Fruit fly (Drosophila melanogaster) whole organism, embryonic: Measurements from ENCODE around the gene wuho.
A peak's percentile ranks its signal among the peaks of the same experiment; 100 is the strongest.

Experiments
- Abd-B ChIP-seq: fragments of 200-800 bp; sonication (Bioruptor generic); optimal IDR thresholded peaks from 2 replicates; lab custom pipeline; 2018; ENCODE audit warnings: missing biosample characterization, mild to moderate bottlenecking, missing genetic modification characterization, moderate library complexity
- Adf1 ChIP-seq: fragments of 200-800 bp; sonication (Bioruptor generic); IDR thresholded peaks from 2 replicates; pipeline ENCODE4 v1.3.6; 2022; ENCODE audit warnings: missing biosample characterization, missing genetic modification characterization
- B-H2 ChIP-seq: fragments of 200-800 bp; sonication (Bioruptor generic); optimal IDR thresholded peaks from 2 replicates; lab custom pipeline; 2018; ENCODE audit warnings: missing biosample characterization, mild to moderate bottlenecking, missing genetic modification characterization
- C15 ChIP-seq: fragments of 200-800 bp; sonication (Bioruptor generic); IDR thresholded peaks from 3 replicates; pipeline ENCODE4 v1.3.6; 2022; ENCODE audit warnings: missing biosample characterization, missing genetic modification characterization
- CG10267 ChIP-seq: fragments of 200-800 bp; sonication (Bioruptor generic); optimal IDR thresholded peaks from 2 replicates; lab custom pipeline; 2018; ENCODE audit warnings: missing biosample characterization, mild to moderate bottlenecking, missing genetic modification characterization, moderate library complexity
- CG10366 ChIP-seq: fragments of 200-800 bp; sonication (Bioruptor generic); IDR thresholded peaks from 2 replicates; pipeline ENCODE4 v1.3.6; 2022; ENCODE audit warnings: missing biosample characterization, missing genetic modification characterization
- CG10959 ChIP-seq: fragments of 200-800 bp; sonication (Bioruptor generic); IDR thresholded peaks from 2 replicates; pipeline ENCODE4 v1.3.6; 2022; ENCODE audit warnings: missing biosample characterization, missing genetic modification characterization
- CG13123 ChIP-seq: fragments of 200-800 bp; sonication (Bioruptor generic); optimal IDR thresholded peaks from 2 replicates; lab custom pipeline; 2016; ENCODE audit warnings: missing biosample characterization, missing genetic modification characterization
- CG13287 ChIP-seq: fragments of 200-800 bp; sonication (Bioruptor generic); IDR thresholded peaks from 2 replicates; pipeline ENCODE4 v1.3.6; 2022; ENCODE audit warnings: missing biosample characterization, missing genetic modification characterization; ENCODE audit not compliant: partially characterized antibody
- CG15073 ChIP-seq: fragments of 200-800 bp; sonication (Bioruptor generic); optimal IDR thresholded peaks from 2 replicates; lab custom pipeline; 2016; ENCODE audit warnings: missing biosample characterization, missing genetic modification characterization
- CG15514 ChIP-seq: fragments of 200-800 bp; sonication (Bioruptor generic); optimal IDR thresholded peaks from 3 replicates; lab custom pipeline; 2017; ENCODE audit warnings: missing biosample characterization, missing genetic modification characterization, mild to moderate bottlenecking, moderate library complexity, missing genetic modification reagents
- CG1602 ChIP-seq: fragments of 200-800 bp; sonication (Bioruptor generic); optimal IDR thresholded peaks from 3 replicates; lab custom pipeline; 2016; ENCODE audit warnings: missing biosample characterization, missing genetic modification characterization
- CG16813 ChIP-seq: fragments of 200-800 bp; sonication (Bioruptor generic); IDR thresholded peaks from 3 replicates; pipeline ENCODE4 v1.3.6; 2022; ENCODE audit warnings: missing biosample characterization, missing genetic modification characterization; ENCODE audit not compliant: partially characterized antibody
- CG17361 ChIP-seq: fragments of 200-800 bp; sonication (Bioruptor generic); IDR thresholded peaks from 3 replicates; pipeline ENCODE4 v1.3.6; 2022; ENCODE audit warnings: missing biosample characterization, missing genetic modification characterization
- CG1832 ChIP-seq: fragments of 200-800 bp; sonication (Bioruptor generic); optimal IDR thresholded peaks from 2 replicates; lab custom pipeline; 2017; ENCODE audit warnings: missing biosample characterization, mild to moderate bottlenecking, missing genetic modification characterization, inconsistent platforms
- CG18764 ChIP-seq: fragments of 200-800 bp; sonication (Bioruptor generic); optimal IDR thresholded peaks from 3 replicates; lab custom pipeline; 2016; ENCODE audit warnings: missing biosample characterization, missing genetic modification characterization
- CG2129 ChIP-seq: fragments of 200-800 bp; sonication (Bioruptor generic); IDR thresholded peaks from 2 replicates; pipeline ENCODE4 v1.3.6; 2022; ENCODE audit warnings: missing biosample characterization, missing genetic modification characterization; ENCODE audit not compliant: partially characterized antibody
- CG31365 ChIP-seq: fragments of 200-800 bp; sonication (Bioruptor generic); optimal IDR thresholded peaks from 2 replicates; lab custom pipeline; 2018; ENCODE audit warnings: missing biosample characterization, mild to moderate bottlenecking, missing genetic modification characterization
- CG3163 ChIP-seq: fragments of 200-800 bp; sonication (Bioruptor generic); optimal IDR thresholded peaks from 3 replicates; lab custom pipeline; 2016; ENCODE audit warnings: missing biosample characterization, missing genetic modification characterization
- CG4282 ChIP-seq: fragments of 200-800 bp; sonication (Bioruptor generic); optimal IDR thresholded peaks from 2 replicates; lab custom pipeline; 2016; ENCODE audit warnings: missing biosample characterization, missing genetic modification characterization
- CG6175 ChIP-seq: fragments of 200-800 bp; sonication (Bioruptor generic); IDR thresholded peaks from 3 replicates; pipeline ENCODE4 v1.3.6; 2022; ENCODE audit warnings: missing biosample characterization, missing genetic modification characterization
- CG7357 ChIP-seq: fragments of 200-800 bp; sonication (Bioruptor generic); IDR thresholded peaks from 3 replicates; pipeline ENCODE4 v1.3.6; 2022; ENCODE audit warnings: missing biosample characterization, missing genetic modification characterization
- D19A ChIP-seq: fragments of 200-800 bp; optimal IDR thresholded peaks from 3 replicates; lab custom pipeline; 2019; ENCODE audit warnings: missing biosample characterization, mild to moderate bottlenecking, missing genetic modification characterization, moderate library complexity
- E2f2 ChIP-seq: fragments of 200-800 bp; sonication (Bioruptor generic); IDR thresholded peaks from 2 replicates; pipeline ENCODE4 v1.3.6; 2022; ENCODE audit warnings: missing biosample characterization, missing genetic modification characterization
- Fer2 ChIP-seq: fragments of 200-800 bp; sonication (Bioruptor generic); optimal IDR thresholded peaks from 2 replicates; lab custom pipeline; 2018; ENCODE audit warnings: missing biosample characterization, mild to moderate bottlenecking, missing genetic modification characterization, moderate library complexity
- Gsc ChIP-seq: fragments of 200-800 bp; sonication (Bioruptor generic); IDR thresholded peaks from 2 replicates; pipeline ENCODE4 v1.3.6; 2022; ENCODE audit warnings: missing biosample characterization, missing genetic modification characterization
- Jarid2 ChIP-seq: fragments of 200-800 bp; sonication (Bioruptor generic); optimal IDR thresholded peaks from 3 replicates; lab custom pipeline; 2017; ENCODE audit warnings: mild to moderate bottlenecking, missing biosample characterization, missing genetic modification reagents, missing genetic modification characterization
- Lim3 ChIP-seq: fragments of 200-800 bp; sonication (Bioruptor generic); IDR thresholded peaks from 2 replicates; pipeline ENCODE4 v1.3.6; 2022; ENCODE audit warnings: missing biosample characterization, missing genetic modification characterization
- Med ChIP-seq: fragments of 200-800 bp; sonication (Bioruptor generic); peaks from one replicate; lab custom pipeline; 2016; ENCODE audit warnings: missing biosample characterization, missing genetic modification characterization, mild to moderate bottlenecking, inconsistent platforms, moderate library complexity
- NK7.1 ChIP-seq: fragments of 200-800 bp; sonication (Bioruptor generic); optimal IDR thresholded peaks from 3 replicates; lab custom pipeline; 2016; ENCODE audit warnings: missing biosample characterization, missing genetic modification characterization
- PHDP ChIP-seq: fragments of 200-800 bp; sonication (Bioruptor generic); optimal IDR thresholded peaks from 3 replicates; lab custom pipeline; 2018; ENCODE audit warnings: missing biosample characterization, mild to moderate bottlenecking, missing genetic modification characterization, moderate library complexity
- Ravus ChIP-seq: fragments of 200-800 bp; sonication (Bioruptor generic); IDR thresholded peaks from 2 replicates; pipeline ENCODE4 v1.3.6; 2022; ENCODE audit warnings: missing biosample characterization, missing genetic modification characterization
- Sry-β ChIP-seq: fragments of 200-800 bp; sonication (Bioruptor generic); optimal IDR thresholded peaks from 2 replicates; lab custom pipeline; 2018; ENCODE audit warnings: missing biosample characterization, mild to moderate bottlenecking, missing genetic modification characterization, moderate library complexity
- ab ChIP-seq: fragments of 200-800 bp; sonication (Bioruptor generic); optimal IDR thresholded peaks from 2 replicates; lab custom pipeline; 2016; ENCODE audit warnings: missing biosample characterization, missing genetic modification characterization
- crol ChIP-seq: fragments of 200-800 bp; sonication (Bioruptor generic); IDR thresholded peaks from 2 replicates; pipeline ENCODE4 v1.3.6; 2022; ENCODE audit warnings: missing biosample characterization, missing genetic modification characterization
- cwo ChIP-seq: fragments of 200-800 bp; sonication (Bioruptor generic); optimal IDR thresholded peaks from 3 replicates; lab custom pipeline; 2017; ENCODE audit warnings: missing biosample characterization, missing genetic modification characterization, mild to moderate bottlenecking, moderate library complexity, missing genetic modification reagents
- da ChIP-seq: fragments of 200-800 bp; sonication (Bioruptor generic); optimal IDR thresholded peaks from 2 replicates; lab custom pipeline; 2016; ENCODE audit warnings: missing biosample characterization, missing genetic modification characterization
- dmrt11E ChIP-seq: fragments of 200-800 bp; sonication (Bioruptor generic); optimal IDR thresholded peaks from 3 replicates; lab custom pipeline; 2018; ENCODE audit warnings: missing biosample characterization, mild to moderate bottlenecking, missing genetic modification characterization, moderate library complexity
- emc ChIP-seq: fragments of 200-800 bp; sonication (Bioruptor generic); optimal IDR thresholded peaks from 2 replicates; lab custom pipeline; 2016; ENCODE audit warnings: missing biosample characterization, missing genetic modification characterization
- fu2 ChIP-seq: fragments of 200-800 bp; sonication (Bioruptor generic); optimal IDR thresholded peaks from 2 replicates; lab custom pipeline; 2016; ENCODE audit warnings: missing biosample characterization, missing genetic modification characterization
- grau ChIP-seq: fragments of 200-800 bp; optimal IDR thresholded peaks from 3 replicates; lab custom pipeline; 2019; ENCODE audit warnings: missing biosample characterization, mild to moderate bottlenecking, missing genetic modification characterization, moderate library complexity
- insv ChIP-seq, 2 experiments: fragments of 200-800 bp; sonication (Bioruptor generic); optimal IDR thresholded peaks; 3 replicates each; lab custom pipeline; 2016 to 2018; ENCODE audit warnings: missing biosample characterization in 2 of 2, missing genetic modification characterization in 2 of 2
- jing ChIP-seq: fragments of 200-800 bp; sonication (Bioruptor generic); optimal IDR thresholded peaks from 2 replicates; lab custom pipeline; 2018; ENCODE audit warnings: missing biosample characterization, mild to moderate bottlenecking, missing genetic modification characterization
- knrl ChIP-seq: fragments of 200-800 bp; sonication (Bioruptor generic); IDR thresholded peaks from 3 replicates; pipeline ENCODE4 v1.3.6; 2022; ENCODE audit warnings: missing biosample characterization, missing genetic modification characterization; ENCODE audit not compliant: partially characterized antibody
- nerfin-2 ChIP-seq: fragments of 200-800 bp; sonication (Bioruptor generic); IDR thresholded peaks from 2 replicates; pipeline ENCODE4 v1.3.6; 2022; ENCODE audit warnings: missing biosample characterization, missing genetic modification characterization; ENCODE audit not compliant: partially characterized antibody
- oc ChIP-seq: fragments of 200-800 bp; sonication (Bioruptor generic); optimal IDR thresholded peaks from 2 replicates; lab custom pipeline; 2018; ENCODE audit warnings: missing biosample characterization, mild to moderate bottlenecking, missing genetic modification characterization, moderate library complexity
- sens ChIP-seq: fragments of 200-800 bp; sonication (Bioruptor generic); peaks from one replicate; lab custom pipeline; 2016; ENCODE audit warnings: missing biosample characterization, missing genetic modification characterization
- sob ChIP-seq: fragments of 200-800 bp; sonication (Bioruptor generic); IDR thresholded peaks from 2 replicates; pipeline ENCODE4 v1.3.6; 2022; ENCODE audit warnings: missing biosample characterization, missing genetic modification characterization
- zfh1 ChIP-seq: fragments of 200-800 bp; sonication (Bioruptor generic); IDR thresholded peaks from 3 replicates; pipeline ENCODE4 v1.3.6; 2022; ENCODE audit warnings: missing biosample characterization, missing genetic modification characterization

The wuho gene

DNA sequence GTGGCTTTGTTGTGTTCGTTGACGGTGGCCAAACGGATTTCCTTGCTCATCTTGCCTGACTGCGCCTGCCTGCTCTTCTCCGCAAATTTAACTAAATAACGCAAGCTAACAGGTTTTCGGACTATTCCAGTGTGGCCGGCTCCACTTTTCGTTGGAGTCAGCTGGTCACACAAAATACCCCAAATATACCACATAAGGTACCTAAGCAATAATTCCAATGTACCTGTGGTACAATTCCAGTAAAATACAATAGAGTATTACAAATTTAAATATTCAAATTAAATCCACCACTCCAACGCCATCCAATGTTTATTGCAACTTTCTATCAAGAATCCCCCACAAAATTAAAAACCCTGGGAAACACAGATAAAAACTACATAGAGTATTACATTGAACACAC lies 11.3 kb upstream of the wuho start, which contains the start of gene CG3566 (continued):
- peak; percentile 66 for TF ChIP-seq D19A (tag; lab: Kevin White, UChicago)
- TF ChIP-seq CG31365 (tag; lab: Kevin White, UChicago), result no peak
- TF ChIP-seq CG10959, result no peak
- TF ChIP-seq Gsc, result no peak
- TF ChIP-seq knrl (GFP tag; lab: Robert Waterston, UW), result 0 out of 3 replicates have a peak, but pooled peaks have one; percentile 12
- no peak for TF ChIP-seq ab (GFP tag; lab: Kevin White, UChicago)
- TF ChIP-seq CG18764, result no peak
- TF ChIP-seq CG13287 (GFP tag; lab: Robert Waterston, UW), result peak; percentile 31
- no peak for TF ChIP-seq CG2129 (GFP tag; lab: Robert Waterston, UW)
- TF ChIP-seq sob (GFP tag; lab: Robert Waterston, UW), result peak; percentile 44; the same call in 1 of the 2 replicates
- TF ChIP-seq CG1602 (GFP tag; lab: Kevin White, UChicago), result no peak
- TF ChIP-seq Fer2, result no peak
- 0 out of 2 replicates have a peak, but pooled peaks have one; percentile 13 for TF ChIP-seq E2f2 (GFP tag; lab: Robert Waterston, UW)
- TF ChIP-seq CG15514, result peak; percentile 17
- TF ChIP-seq C15 (GFP tag; lab: Robert Waterston, UW), result no peak
- TF ChIP-seq cwo, result no peak
- TF ChIP-seq, all 482 proteins: peak for 37

dm6 chrX:6278879-6279628 lies 8.8 kb upstream of the wuho start:
- TF ChIP-seq jing (no peak), dmrt11E (tag; lab: Kevin White, UChicago) (no peak), CG1832 (peak; percentile 87), oc (tag; lab: Kevin White, UChicago) (no peak), CG10267 (tag; lab: Kevin White, UChicago) (peak; percentile 94), crol (no peak), Ravus (no peak), Med (GFP tag; lab: Kevin White, UChicago) (peak; percentile 79), CG3163 (peak; percentile 26), Abd-B (no peak), Sry-β (GFP tag; lab: Kevin White, UChicago) (no peak), Adf1 (GFP tag; lab: Robert Waterston, UW) (no peak), grau (tag; lab: Kevin White, UChicago) (no peak), B-H2 (no peak), CG16813 (GFP tag; lab: Robert Waterston, UW) (no peak), CG10366 (GFP tag; lab: Robert Waterston, UW) (no peak), NK7.1 (GFP tag; lab: Kevin White, UChicago) (no peak), CG15073 (GFP tag; lab: Kevin White, UChicago) (no peak), CG7357 (no peak), zfh1 (GFP tag; lab: Robert Waterston, UW) (no peak), CG6175 (GFP tag; lab: Robert Waterston, UW) (no peak), CG4282 (GFP tag; lab: Kevin White, UChicago) (no peak), CG13123 (no peak), PHDP (tag; lab: Kevin White, UChicago) (no peak), Jarid2 (peak; percentile 79), emc (GFP tag; lab: Kevin White, UChicago) (no peak), da (GFP tag; lab: Kevin White, UChicago) (no peak), fu2 (no peak), nerfin-2 (GFP tag; lab: Robert Waterston, UW) (no peak), insv (GFP tag; optimal IDR thresholded peaks at IDR 0.05; lab: Kevin White, UChicago) (peak in 1 of 2 experiments; percentile 49), CG17361 (GFP tag; lab: Robert Waterston, UW) (peak; percentile 48; the same call in 2 of the 3 replicates), Lim3 (no peak), sens (peak; percentile 87)
